Fruit fly (Drosophila melanogaster) whole organism, embryonic: ENCODE results near the gene Npc2a.

Experiments used
- Aef1 ChIP-seq: fragments of 200-800 bp; sonication (Bioruptor generic); IDR thresholded peaks from 3 replicates; pipeline ENCODE4 v1.3.6; 2022; ENCODE audit warnings: missing biosample characterization, missing genetic modification characterization
- Antp ChIP-seq: fragments of 200-800 bp; sonication (Bioruptor generic); optimal IDR thresholded peaks from 3 replicates; lab custom pipeline; 2016; ENCODE audit warnings: missing biosample characterization, missing genetic modification characterization
- CG11398 ChIP-seq: fragments of 200-800 bp; sonication (Bioruptor generic); optimal IDR thresholded peaks from 2 replicates; lab custom pipeline; 2016; ENCODE audit warnings: missing biosample characterization, missing genetic modification characterization
- CG12219 ChIP-seq: fragments of 200-800 bp; sonication (Bioruptor generic); optimal IDR thresholded peaks from 3 replicates; lab custom pipeline; 2018; ENCODE audit warnings: missing biosample characterization, mild to moderate bottlenecking, missing genetic modification characterization
- CG13296 ChIP-seq: fragments of 200-800 bp; sonication (Bioruptor generic); optimal IDR thresholded peaks from 3 replicates; lab custom pipeline; 2018; ENCODE audit warnings: missing biosample characterization, mild to moderate bottlenecking, missing genetic modification characterization
- CG14014 ChIP-seq: fragments of 200-800 bp; sonication (Bioruptor generic); IDR thresholded peaks from 2 replicates; pipeline ENCODE4 v1.3.6; 2022; ENCODE audit warnings: missing biosample characterization, missing genetic modification characterization
- CG17186 ChIP-seq: fragments of 200-800 bp; sonication (Bioruptor generic); optimal IDR thresholded peaks from 3 replicates; lab custom pipeline; 2017; ENCODE audit warnings: missing biosample characterization, missing genetic modification reagents, missing genetic modification characterization
- CG2116 ChIP-seq: fragments of 200-800 bp; sonication (Bioruptor generic); optimal IDR thresholded peaks from 3 replicates; lab custom pipeline; 2018; ENCODE audit warnings: missing biosample characterization, mild to moderate bottlenecking, missing genetic modification characterization
- CG2678 ChIP-seq: fragments of 200-800 bp; sonication (Bioruptor generic); optimal IDR thresholded peaks from 3 replicates; lab custom pipeline; 2019; ENCODE audit warnings: missing biosample characterization, mild to moderate bottlenecking, missing genetic modification characterization, moderate library complexity
- CG31224 ChIP-seq: fragments of 200-800 bp; sonication (Bioruptor generic); IDR thresholded peaks from 2 replicates; pipeline ENCODE4 v1.3.6; 2022; ENCODE audit warnings: missing biosample characterization, missing genetic modification characterization
- CG3407 ChIP-seq: fragments of 200-800 bp; sonication (Bioruptor generic); optimal IDR thresholded peaks from 2 replicates; lab custom pipeline; 2018; ENCODE audit warnings: missing biosample characterization, mild to moderate bottlenecking, missing genetic modification characterization
- CG3726 ChIP-seq: fragments of 200-800 bp; sonication (Bioruptor generic); IDR thresholded peaks from 3 replicates; pipeline ENCODE4, ENCODE4 v1.3.6; 2022; ENCODE audit warnings: missing biosample characterization, missing genetic modification characterization
- CG3847 ChIP-seq: fragments of 200-800 bp; sonication (Bioruptor generic); IDR thresholded peaks from 2 replicates; pipeline ENCODE4 v1.3.6; 2022; ENCODE audit warnings: missing biosample characterization, missing genetic modification characterization
- CG42726 ChIP-seq: fragments of 200-800 bp; sonication (Bioruptor generic); IDR thresholded peaks from 2 replicates; pipeline ENCODE4 v1.3.6; 2022; ENCODE audit warnings: missing biosample characterization, missing genetic modification characterization; ENCODE audit not compliant: partially characterized antibody
- CG4360 ChIP-seq: fragments of 200-800 bp; sonication (Bioruptor generic); IDR thresholded peaks from 2 replicates; pipeline ENCODE4 v1.3.6; 2022; ENCODE audit warnings: missing biosample characterization, missing genetic modification characterization
- CG6813 ChIP-seq: fragments of 200-800 bp; sonication (Bioruptor generic); optimal IDR thresholded peaks from 2 replicates; lab custom pipeline; 2017; ENCODE audit warnings: missing biosample characterization, missing genetic modification characterization, mild to moderate bottlenecking, moderate library complexity, missing genetic modification reagents
- CG7271 ChIP-seq: fragments of 200-800 bp; sonication (Bioruptor generic); optimal IDR thresholded peaks from 2 replicates; lab custom pipeline; 2018; ENCODE audit warnings: missing biosample characterization, mild to moderate bottlenecking, missing genetic modification characterization, moderate library complexity
- CG7839 ChIP-seq: fragments of 200-800 bp; sonication (Bioruptor generic); optimal IDR thresholded peaks from 3 replicates; lab custom pipeline; 2018; ENCODE audit warnings: missing biosample characterization, mild to moderate bottlenecking, missing genetic modification characterization, moderate library complexity
- CG7963 ChIP-seq: fragments of 200-800 bp; sonication (Bioruptor generic); IDR thresholded peaks from 3 replicates; pipeline ENCODE4 v1.3.6; 2022; ENCODE audit warnings: missing biosample characterization, missing genetic modification characterization; ENCODE audit not compliant: partially characterized antibody
- CG8944 ChIP-seq: fragments of 200-800 bp; sonication (Bioruptor generic); optimal IDR thresholded peaks from 3 replicates; lab custom pipeline; 2016; ENCODE audit warnings: missing biosample characterization, missing genetic modification characterization
- CG9609 ChIP-seq: fragments of 200-800 bp; sonication (Bioruptor generic); optimal IDR thresholded peaks from 3 replicates; lab custom pipeline; 2016; ENCODE audit warnings: missing biosample characterization, missing genetic modification characterization
- CG9797 ChIP-seq: fragments of 200-800 bp; sonication (Bioruptor generic); optimal IDR thresholded peaks from 3 replicates; lab custom pipeline; 2018; ENCODE audit warnings: missing biosample characterization, mild to moderate bottlenecking, missing genetic modification characterization
- D19B ChIP-seq: fragments of 200-800 bp; sonication (Bioruptor generic); optimal IDR thresholded peaks from 2 replicates; lab custom pipeline; 2017; ENCODE audit warnings: missing biosample characterization, mild to moderate bottlenecking, missing genetic modification characterization
- Dad ChIP-seq: fragments of 200-800 bp; sonication (Bioruptor generic); optimal IDR thresholded peaks from 3 replicates; lab custom pipeline; 2016; ENCODE audit warnings: missing biosample characterization, missing genetic modification characterization
- Dek ChIP-seq: fragments of 200-800 bp; sonication (Bioruptor generic); optimal IDR thresholded peaks from 3 replicates; lab custom pipeline; 2019; ENCODE audit warnings: missing biosample characterization, mild to moderate bottlenecking, missing genetic modification characterization, moderate library complexity
- Dll ChIP-seq: fragments of 200-800 bp; sonication (Bioruptor generic); IDR thresholded peaks from 4 replicates; pipeline ENCODE4 v1.3.6; 2022; ENCODE audit warnings: missing biosample characterization, missing genetic modification characterization; ENCODE audit not compliant: partially characterized antibody
- Dref ChIP-seq: fragments of 200-800 bp; sonication (Bioruptor generic); IDR thresholded peaks from 2 replicates; pipeline ENCODE4 v1.3.6; 2022; ENCODE audit warnings: missing biosample characterization, missing genetic modification characterization
- H15 ChIP-seq: fragments of 200-800 bp; sonication (Bioruptor generic); IDR thresholded peaks from 3 replicates; pipeline ENCODE4 v1.3.6; 2022; ENCODE audit warnings: missing biosample characterization, missing genetic modification characterization
- Myb ChIP-seq: fragments of 200-800 bp; sonication (Bioruptor generic); optimal IDR thresholded peaks from 2 replicates; lab custom pipeline; 2016; ENCODE audit warnings: missing biosample characterization, missing genetic modification characterization
- Pdp1 ChIP-seq, 2 experiments: fragments of 200-800 bp; sonication (Bioruptor generic); optimal IDR thresholded peaks; 3 replicates each; lab custom pipeline; 2016; ENCODE audit warnings: missing biosample characterization in 2 of 2, missing genetic modification characterization in 2 of 2, mild to moderate bottlenecking in 1 of 2, moderate library complexity in 1 of 2
- Scr ChIP-seq: fragments of 200-800 bp; sonication (Bioruptor generic); IDR thresholded peaks from 2 replicates; pipeline ENCODE4 v1.3.6; 2022; ENCODE audit warnings: missing biosample characterization, missing genetic modification characterization; ENCODE audit not compliant: partially characterized antibody
- Usf ChIP-seq: fragments of 200-800 bp; sonication (Bioruptor generic); optimal IDR thresholded peaks from 2 replicates; lab custom pipeline; 2017; ENCODE audit warnings: missing genotype, missing biosample characterization, missing genetic modification characterization
- ara ChIP-seq: fragments of 200-800 bp; sonication (Bioruptor generic); IDR thresholded peaks from 2 replicates; pipeline ENCODE4 v1.3.6; 2022; ENCODE audit warnings: missing biosample characterization, missing genetic modification characterization
- ash1 ChIP-seq: fragments of 200-800 bp; sonication (Bioruptor generic); optimal IDR thresholded peaks from 2 replicates; lab custom pipeline; 2018; ENCODE audit warnings: missing biosample characterization, mild to moderate bottlenecking, missing genetic modification characterization
- ato ChIP-seq: fragments of 200-800 bp; sonication (Bioruptor generic); IDR thresholded peaks from 2 replicates; pipeline ENCODE4 v1.3.6; 2022; ENCODE audit warnings: missing biosample characterization, missing genetic modification characterization; ENCODE audit not compliant: partially characterized antibody
- bsh ChIP-seq, 2 experiments: fragments of 200-800 bp; sonication (Bioruptor generic); optimal IDR thresholded peaks; 2 replicates each; lab custom pipeline; 2017 to 2018; ENCODE audit warnings: mild to moderate bottlenecking in 2 of 2, missing biosample characterization in 2 of 2, missing genetic modification characterization in 2 of 2, moderate library complexity in 1 of 2
- cg ChIP-seq: fragments of 200-800 bp; sonication (Bioruptor generic); optimal IDR thresholded peaks from 3 replicates; lab custom pipeline; 2019; ENCODE audit warnings: missing biosample characterization, mild to moderate bottlenecking, missing genetic modification characterization, moderate library complexity
- dati ChIP-seq: fragments of 200-800 bp; sonication (Bioruptor generic); IDR thresholded peaks from 2 replicates; pipeline ENCODE4 v1.3.6; 2022; ENCODE audit warnings: missing biosample characterization, missing genetic modification characterization
- dmrt99B ChIP-seq: fragments of 200-800 bp; sonication (Bioruptor generic); optimal IDR thresholded peaks from 2 replicates; lab custom pipeline; 2018; ENCODE audit warnings: missing biosample characterization, mild to moderate bottlenecking, missing genetic modification characterization, moderate library complexity
- fd102C ChIP-seq: fragments of 200-800 bp; sonication (Bioruptor generic); optimal IDR thresholded peaks from 2 replicates; lab custom pipeline; 2018; ENCODE audit warnings: missing biosample characterization, mild to moderate bottlenecking, missing genetic modification characterization, moderate library complexity
- ftz-f1 ChIP-seq: fragments of 200-800 bp; sonication (Bioruptor generic); optimal IDR thresholded peaks from 2 replicates; lab custom pipeline; 2016; ENCODE audit warnings: missing biosample characterization, missing genetic modification characterization
- fu2 ChIP-seq: fragments of 200-800 bp; sonication (Bioruptor generic); optimal IDR thresholded peaks from 2 replicates; lab custom pipeline; 2016; ENCODE audit warnings: missing biosample characterization, missing genetic modification characterization
- grau ChIP-seq: fragments of 200-800 bp; optimal IDR thresholded peaks from 3 replicates; lab custom pipeline; 2019; ENCODE audit warnings: missing biosample characterization, mild to moderate bottlenecking, missing genetic modification characterization, moderate library complexity
- hbn ChIP-seq: fragments of 200-800 bp; sonication (Bioruptor generic); IDR thresholded peaks from 2 replicates; pipeline ENCODE4 v1.3.6; 2022; ENCODE audit warnings: missing biosample characterization, missing genetic modification characterization; ENCODE audit not compliant: partially characterized antibody
- hkb ChIP-seq, 2 experiments: fragments of 200-800 bp in 1 of 2; fragments of >200 bp in 1 of 2; sonication (Bioruptor generic) in 1 of 2; IDR thresholded peaks in 1 of 2; optimal IDR thresholded peaks in 1 of 2; 2 replicates each; pipeline versions ENCODE4 v1.3.6 to Lab custom; 2017 to 2022; ENCODE audit warnings: missing biosample characterization in 1 of 2, missing genetic modification characterization in 1 of 2
- jigr1 ChIP-seq: fragments of 200-800 bp; sonication (Bioruptor generic); IDR thresholded peaks from 3 replicates; pipeline ENCODE4 v1.3.6; 2022; ENCODE audit warnings: missing biosample characterization, missing genetic modification characterization
- pzg ChIP-seq: fragments of 200-800 bp; sonication (Bioruptor generic); optimal IDR thresholded peaks from 3 replicates; lab custom pipeline; 2018; ENCODE audit warnings: missing biosample characterization, mild to moderate bottlenecking, missing genetic modification characterization, moderate library complexity
- sima ChIP-seq: fragments of 200-800 bp; sonication (Bioruptor generic); optimal IDR thresholded peaks from 2 replicates; lab custom pipeline; 2016; ENCODE audit warnings: missing biosample characterization, missing genetic modification characterization
- sug ChIP-seq: fragments of 200-800 bp; optimal IDR thresholded peaks from 2 replicates; lab custom pipeline; 2019; ENCODE audit warnings: missing biosample characterization, mild to moderate bottlenecking, missing genetic modification characterization, moderate library complexity
- toy ChIP-seq: fragments of 200-800 bp; sonication (Bioruptor generic); IDR thresholded peaks from 2 replicates; pipeline ENCODE4 v1.3.6; 2022; ENCODE audit warnings: missing biosample characterization, missing genetic modification characterization

The Npc2a gene

DNA sequence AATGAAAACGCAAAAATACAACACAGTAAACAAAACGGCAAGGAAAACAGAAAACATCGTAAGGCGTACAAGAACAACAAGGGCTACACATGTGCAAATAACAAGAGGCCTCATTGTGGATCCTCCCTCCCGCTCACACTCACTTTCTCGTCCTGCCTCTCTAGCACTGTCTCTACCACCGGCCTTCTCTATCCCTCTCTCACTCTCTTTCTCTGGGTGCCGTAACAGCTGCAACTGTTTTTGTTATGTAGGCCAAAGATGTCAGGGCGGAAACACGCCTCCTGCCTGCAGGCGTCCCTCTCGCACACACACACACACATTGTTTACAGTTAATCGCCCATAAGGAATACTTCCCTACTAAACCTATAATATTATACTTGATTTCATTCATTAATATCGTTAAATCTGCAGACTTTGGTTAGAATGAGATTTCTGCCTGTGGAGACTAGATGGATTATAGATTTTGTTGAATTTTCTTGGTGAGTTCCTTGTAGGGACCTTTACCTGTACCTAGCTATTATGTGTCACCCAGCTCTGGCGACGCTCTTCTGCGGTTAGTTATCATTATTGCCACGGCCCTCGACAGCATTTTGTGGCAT lies 25.8 kb downstream of the Npc2a start (continued):
- TF ChIP-seq CG2116 (GFP tag; lab: Kevin White, UChicago) (no peak), ftz-f1 (GFP tag; lab: Kevin White, UChicago) (no peak), CG12219 (GFP tag; lab: Kevin White, UChicago) (no peak), D19B (GFP tag; lab: Kevin White, UChicago) (no peak), cg (GFP tag; lab: Kevin White, UChicago) (peak; percentile 16), CG3847 (GFP tag; lab: Robert Waterston, UW) (no peak), CG14014 (no peak), Dll (GFP tag; lab: Robert Waterston, UW) (no peak), CG4360 (GFP tag; lab: Robert Waterston, UW) (peak; percentile 83), Antp (GFP tag; lab: Kevin White, UChicago) (no peak), hkb (optimal IDR thresholded peaks at IDR 0.05; lab: Kevin White, UChicago) (no peak), hkb (GFP tag; IDR thresholded peaks at IDR 0.05; lab: Robert Waterston, UW) (no peak), ara (GFP tag; lab: Robert Waterston, UW) (no peak), H15 (GFP tag; lab: Robert Waterston, UW) (no peak), jigr1 (no peak), dmrt99B (no peak), Myb (no peak), pzg (GFP tag; lab: Kevin White, UChicago) (no peak), CG3407 (GFP tag; lab: Kevin White, UChicago) (no peak), CG3726 (GFP tag; lab: Robert Waterston, UW) (no peak), Scr (GFP tag; lab: Robert Waterston, UW) (no peak), Dek (tag; lab: Kevin White, UChicago) (no peak), Dad (GFP tag; lab: Kevin White, UChicago) (no peak), hbn (GFP tag; lab: Robert Waterston, UW) (no peak), CG17186 (GFP tag; lab: Kevin White, UChicago) (no peak), CG13296 (GFP tag; lab: Kevin White, UChicago) (no peak), CG9797 (no peak), Aef1 (GFP tag; lab: Robert Waterston, UW) (no peak), fd102C (GFP tag; lab: Kevin White, UChicago) (peak; percentile 5), sug (no peak), sima (GFP tag; lab: Kevin White, UChicago) (no peak), Dref (GFP tag; lab: Robert Waterston, UW) (no peak), CG8944 (GFP tag; lab: Kevin White, UChicago) (no peak), CG42726 (GFP tag; lab: Robert Waterston, UW) (no peak), dati (GFP tag; lab: Robert Waterston, UW) (no peak), CG7963 (no peak), CG2678 (tag; lab: Kevin White, UChicago) (no peak), bsh (GFP tag; optimal IDR thresholded peaks at IDR 0.05; lab: Kevin White, UChicago) (no peak), Pdp1 (GFP tag; optimal IDR thresholded peaks at IDR 0.05; lab: Kevin White, UChicago) (peak in 1 of 2 experiments; percentile 12), CG6813 (no peak), toy (no peak), Usf (GFP tag; lab: Kevin White, UChicago) (no peak), grau (tag; lab: Kevin White, UChicago) (peak; percentile 79), CG31224 (GFP tag; lab: Robert Waterston, UW) (no peak), CG7839 (no peak), ash1 (GFP tag; lab: Kevin White, UChicago) (no peak), ato (GFP tag; lab: Robert Waterston, UW) (no peak), CG9609 (GFP tag; lab: Kevin White, UChicago) (no peak), fu2 (GFP tag; lab: Kevin White, UChicago) (no peak), CG7271 (peak; percentile 8), CG11398 (GFP tag; lab: Kevin White, UChicago) (no peak)
